Worm (Caenorhabditis elegans) whole organism, L2 larva: Measurements from ENCODE around the gene str-232.
"Not testable (repeated sequence)": the region's sequence is repeated elsewhere in the genome, so short reads cannot be mapped to it uniquely, and the experiment has no call there.

Experiments
- C34F6.9 ChIP-seq: fragments of 150-350 bp; optimal IDR thresholded peaks from 2 replicates; lab custom pipeline; 2014; ENCODE audit warnings: missing biosample characterization, missing genetic modification characterization
- F13H6.1 ChIP-seq: sonication (generic microtip); optimal IDR thresholded peaks from 2 replicates; lab custom pipeline; 2016; ENCODE audit warnings: missing genetic modification characterization, missing compliant biosample characterization
- R02D3.7 ChIP-seq: fragments of 150-350 bp; optimal IDR thresholded peaks from 2 replicates; lab custom pipeline; 2014; ENCODE audit warnings: missing biosample characterization, missing genetic modification characterization
- Y55F3AM.14 ChIP-seq: fragments of 200-800 bp; sonication (Bioruptor generic); optimal IDR thresholded peaks from 2 replicates; lab custom pipeline; 2018; ENCODE audit warnings: mild to moderate bottlenecking, missing genetic modification characterization, missing compliant biosample characterization
- ZK546.5 ChIP-seq: sonication (generic microtip); optimal IDR thresholded peaks from 2 replicates; lab custom pipeline; 2017; ENCODE audit warnings: missing biosample characterization, missing genetic modification characterization
- alr-1 ChIP-seq: fragments of 150-350 bp; optimal IDR thresholded peaks from 2 replicates; lab custom pipeline; 2014; ENCODE audit warnings: missing biosample characterization, missing genetic modification characterization
- aly-2 ChIP-seq: fragments of 150-350 bp; optimal IDR thresholded peaks from 2 replicates; lab custom pipeline; 2014; ENCODE audit warnings: missing biosample characterization, missing genetic modification characterization
- ama-1 ChIP-seq: fragments of 150-350 bp; optimal IDR thresholded peaks from 2 replicates; lab custom pipeline; 2018; ENCODE audit warnings: inconsistent platforms
- ceh-16 ChIP-seq: fragments of 150-350 bp; optimal IDR thresholded peaks from 2 replicates; lab custom pipeline; 2014; ENCODE audit warnings: missing biosample characterization, missing genetic modification characterization
- ceh-82 ChIP-seq: fragments of 150-350 bp; optimal IDR thresholded peaks from 2 replicates; lab custom pipeline; 2014; ENCODE audit warnings: missing biosample characterization, missing genetic modification characterization
- dmd-4 ChIP-seq: sonication (generic microtip); optimal IDR thresholded peaks from 2 replicates; lab custom pipeline; 2017; ENCODE audit warnings: missing biosample characterization, missing genetic modification characterization
- egl-27 ChIP-seq: sonication (generic microtip); optimal IDR thresholded peaks from 3 replicates; lab custom pipeline; 2017; ENCODE audit warnings: missing biosample characterization, missing genetic modification reagents, missing genetic modification characterization
- elt-3 ChIP-seq: sonication (generic microtip); optimal IDR thresholded peaks from 2 replicates; lab custom pipeline; 2017; ENCODE audit warnings: missing biosample characterization, missing genetic modification characterization
- fos-1 ChIP-seq: fragments of 150-350 bp; optimal IDR thresholded peaks from 2 replicates; lab custom pipeline; 2014; ENCODE audit warnings: missing biosample characterization, missing genetic modification characterization
- lin-11 ChIP-seq: fragments of 150-350 bp; sonication (generic microtip); optimal IDR thresholded peaks from 2 replicates; lab custom pipeline; 2014; ENCODE audit warnings: missing biosample characterization, missing genetic modification characterization, inconsistent platforms, mixed read lengths
- lin-13 ChIP-seq: fragments of 150-350 bp; optimal IDR thresholded peaks from 2 replicates; lab custom pipeline; 2014; ENCODE audit warnings: missing biosample characterization, missing genetic modification reagents, missing genetic modification characterization
- lsy-2 ChIP-seq, 2 experiments: fragments of 150-350 bp in 1 of 2; sonication (generic microtip) in 1 of 2; optimal IDR thresholded peaks; 2 replicates each; lab custom pipeline; 2014 to 2017; ENCODE audit warnings: missing biosample characterization in 2 of 2, missing genetic modification characterization in 2 of 2
- mab-5 ChIP-seq: fragments of 150-350 bp; optimal IDR thresholded peaks from 2 replicates; lab custom pipeline; 2014; ENCODE audit warnings: missing biosample characterization, missing genetic modification characterization
- mdl-1 ChIP-seq, 2 experiments: fragments of 150-350 bp in 1 of 2; sonication (generic microtip) in 1 of 2; optimal IDR thresholded peaks; 2 replicates each; lab custom pipeline; 2017; ENCODE audit warnings: missing biosample characterization in 2 of 2, missing genetic modification characterization in 2 of 2
- nhr-10 ChIP-seq: sonication (generic microtip); optimal IDR thresholded peaks from 2 replicates; lab custom pipeline; 2017; ENCODE audit warnings: missing biosample characterization, missing genetic modification characterization
- nhr-11 ChIP-seq: fragments of 150-350 bp; optimal IDR thresholded peaks from 2 replicates; lab custom pipeline; 2014; ENCODE audit warnings: missing biosample characterization, missing genetic modification characterization
- nhr-12 ChIP-seq: fragments of 150-350 bp; optimal IDR thresholded peaks from 2 replicates; lab custom pipeline; 2014; ENCODE audit warnings: missing biosample characterization, missing genetic modification characterization
- nhr-129 ChIP-seq: fragments of 150-350 bp; optimal IDR thresholded peaks from 2 replicates; lab custom pipeline; 2014; ENCODE audit warnings: missing biosample characterization, missing genetic modification characterization
- nhr-23 ChIP-seq: fragments of 150-350 bp; optimal IDR thresholded peaks from 2 replicates; lab custom pipeline; 2014; ENCODE audit warnings: missing biosample characterization, missing genetic modification reagents, missing genetic modification characterization
- nhr-237 ChIP-seq: fragments of 150-350 bp; optimal IDR thresholded peaks from 2 replicates; lab custom pipeline; 2014; ENCODE audit warnings: missing biosample characterization, missing genetic modification characterization
- nhr-25 ChIP-seq: fragments of 150-350 bp; sonication (generic microtip); optimal IDR thresholded peaks from 3 replicates; lab custom pipeline; 2014; ENCODE audit warnings: missing biosample characterization, missing genetic modification characterization
- nhr-6 ChIP-seq: fragments of 150-350 bp; optimal IDR thresholded peaks from 2 replicates; lab custom pipeline; 2014; ENCODE audit warnings: missing biosample characterization, missing genetic modification characterization
- peb-1 ChIP-seq: fragments of 150-350 bp; optimal IDR thresholded peaks from 2 replicates; lab custom pipeline; 2014; ENCODE audit warnings: missing biosample characterization, missing genetic modification characterization
- sem-4 ChIP-seq: fragments of 150-350 bp; optimal IDR thresholded peaks from 2 replicates; lab custom pipeline; 2014; ENCODE audit warnings: missing biosample characterization, missing genetic modification reagents, missing genetic modification characterization
- skn-1 ChIP-seq: sonication (generic microtip); optimal IDR thresholded peaks from 2 replicates; lab custom pipeline; 2017; ENCODE audit warnings: missing biosample characterization, missing genetic modification characterization
- sma-3 ChIP-seq: sonication (generic microtip); optimal IDR thresholded peaks from 2 replicates; lab custom pipeline; 2016; ENCODE audit warnings: missing genetic modification reagents, missing genetic modification characterization, missing compliant biosample characterization
- sma-9 ChIP-seq, 2 experiments: fragments of 150-350 bp in 1 of 2; sonication (generic microtip) in 1 of 2; optimal IDR thresholded peaks; 2 replicates each; lab custom pipeline; 2014 to 2016; ENCODE audit warnings: missing genetic modification characterization in 2 of 2, mild to moderate bottlenecking in 1 of 2, missing biosample characterization in 1 of 2, missing compliant biosample characterization in 1 of 2, missing genetic modification reagents in 1 of 2, moderate library complexity in 1 of 2
- snpc-4 ChIP-seq: fragments of 150-350 bp; optimal IDR thresholded peaks from 2 replicates; lab custom pipeline; 2014; ENCODE audit warnings: missing biosample characterization, missing genetic modification characterization
- unc-55 ChIP-seq: fragments of 150-350 bp; sonication (generic microtip); optimal IDR thresholded peaks from 3 replicates; lab custom pipeline; 2014; ENCODE audit warnings: missing biosample characterization, missing genetic modification reagents, missing genetic modification characterization
- zag-1 ChIP-seq: fragments of 150-350 bp; optimal IDR thresholded peaks from 2 replicates; lab custom pipeline; 2014; ENCODE audit warnings: missing biosample characterization, missing genetic modification characterization
- ztf-1 ChIP-seq: fragments of 200-800 bp; sonication (Bioruptor generic); conservative IDR thresholded peaks from 2 replicates; pipeline ENCODE4 v1.3.6; 2022; ENCODE audit warnings: missing genetic modification characterization, missing compliant biosample characterization

The str-232 gene

ce11 chrV:16040140-16040827 is 24.7 kb upstream of the str-232 start, which contains the start of the genes his-4 and his-3:
Gene his-4 (minus strand): TSS chrV:16040515.
Gene his-3 (plus strand): TSS chrV:16040808.
- TF ChIP-seq ceh-16 (tag; lab: Kevin White, UChicago) (peak; percentile 95), nhr-6 (tag; lab: Kevin White, UChicago) (peak; percentile 52), lsy-2 (tag; optimal IDR thresholded peaks at IDR 0.05; lab: Kevin White, UChicago) (peak in 1 of 2 experiments; percentile 38), nhr-129 (tag; lab: Kevin White, UChicago) (peak; percentile 27), sma-3 (GFP tag; lab: Kevin White, UChicago) (peak; percentile 39), nhr-25 (peak; percentile 85), lin-13 (peak; percentile 24), F13H6.1 (tag; lab: Kevin White, UChicago) (peak; percentile 27), fos-1 (peak; percentile 49), sma-9 (GFP tag; optimal IDR thresholded peaks at IDR 0.05; lab: Kevin White, UChicago) (peak; percentile 59)
- not testable (repeated sequence) for TF ChIP-seq sma-9 (tag; optimal IDR thresholded peaks at IDR 0.05; lab: Kevin White, UChicago)

ce11 chrV:16036166-16036565 is 20.6 kb upstream of the str-232 start, which contains the start of gene T10C6.10:
Gene T10C6.10 (plus strand): TSS chrV:16036413.
- TF ChIP-seq alr-1 (tag; lab: Kevin White, UChicago): no peak
- no peak for TF ChIP-seq lin-11 (tag; lab: Kevin White, UChicago)
- no peak for TF ChIP-seq nhr-12 (tag; lab: Kevin White, UChicago)
- TF ChIP-seq nhr-129 (tag; lab: Kevin White, UChicago): no peak
- no peak for TF ChIP-seq ceh-16 (tag; lab: Kevin White, UChicago)
- TF ChIP-seq nhr-23: no peak
- TF ChIP-seq ceh-82 (tag; lab: Kevin White, UChicago): no peak
- TF ChIP-seq ZK546.5 (tag; lab: Kevin White, UChicago): no peak
- TF ChIP-seq nhr-10 (tag; lab: Kevin White, UChicago): no peak
- TF ChIP-seq unc-55: no peak
- TF ChIP-seq C34F6.9 (tag; lab: Kevin White, UChicago): no peak
- TF ChIP-seq zag-1 (tag; lab: Kevin White, UChicago): no peak
- no peak for TF ChIP-seq R02D3.7 (tag; lab: Kevin White, UChicago)
- no peak for TF ChIP-seq ama-1 (lab: Kevin White, UChicago)
- TF ChIP-seq nhr-25: no peak
- no peak for TF ChIP-seq Y55F3AM.14 (GFP tag; lab: Kevin White, UChicago)
- no peak for TF ChIP-seq nhr-237 (tag; lab: Kevin White, UChicago)
- TF ChIP-seq nhr-11 (tag; lab: Kevin White, UChicago): no peak
- no peak for TF ChIP-seq mdl-1 (tag; optimal IDR thresholded peaks at IDR 0.05; lab: Kevin White, UChicago)

DNA sequence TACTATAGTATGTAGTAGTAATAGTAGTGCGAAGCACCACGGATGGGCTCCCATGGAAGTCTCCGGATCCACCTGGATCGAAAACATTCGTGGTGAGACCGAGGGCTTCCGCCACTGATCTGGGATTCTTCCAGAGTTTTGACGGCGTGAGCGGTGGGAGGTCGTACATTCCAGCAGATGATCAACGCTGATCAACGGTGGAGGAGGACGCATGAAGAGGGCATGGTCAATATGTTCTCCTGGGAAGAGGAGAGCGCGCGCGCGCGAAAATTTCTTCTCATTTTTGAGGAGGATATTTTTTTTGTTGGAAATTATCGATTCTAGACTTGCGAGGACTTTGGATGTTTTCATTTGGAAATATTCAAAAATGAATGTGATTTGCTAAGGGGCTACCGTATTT is 17.9 kb upstream of the str-232 start:
- TF ChIP-seq F13H6.1 (tag; lab: Kevin White, UChicago) (no peak), peb-1 (tag; lab: Kevin White, UChicago) (no peak), zag-1 (tag; lab: Kevin White, UChicago) (no peak), R02D3.7 (tag; lab: Kevin White, UChicago) (no peak), lsy-2 (tag; optimal IDR thresholded peaks at IDR 0.05; lab: Kevin White, UChicago) (no peak), unc-55 (no peak), fos-1 (no peak), alr-1 (tag; lab: Kevin White, UChicago) (no peak), ztf-1 (GFP tag; lab: Robert Waterston, UW) (no peak), mdl-1 (tag; optimal IDR thresholded peaks at IDR 0.05; lab: Kevin White, UChicago) (no peak), aly-2 (tag; lab: Kevin White, UChicago) (no peak), snpc-4 (tag; lab: Kevin White, UChicago) (no peak), nhr-129 (tag; lab: Kevin White, UChicago) (no peak), ceh-16 (tag; lab: Kevin White, UChicago) (no peak), elt-3 (tag; lab: Kevin White, UChicago) (no peak), lin-13 (no peak), sem-4 (no peak), nhr-11 (tag; lab: Kevin White, UChicago) (no peak), egl-27 (tag; lab: Kevin White, UChicago) (no peak), dmd-4 (tag; lab: Kevin White, UChicago) (no peak)
- TF ChIP-seq, all 48 proteins: peak for 0

DNA sequence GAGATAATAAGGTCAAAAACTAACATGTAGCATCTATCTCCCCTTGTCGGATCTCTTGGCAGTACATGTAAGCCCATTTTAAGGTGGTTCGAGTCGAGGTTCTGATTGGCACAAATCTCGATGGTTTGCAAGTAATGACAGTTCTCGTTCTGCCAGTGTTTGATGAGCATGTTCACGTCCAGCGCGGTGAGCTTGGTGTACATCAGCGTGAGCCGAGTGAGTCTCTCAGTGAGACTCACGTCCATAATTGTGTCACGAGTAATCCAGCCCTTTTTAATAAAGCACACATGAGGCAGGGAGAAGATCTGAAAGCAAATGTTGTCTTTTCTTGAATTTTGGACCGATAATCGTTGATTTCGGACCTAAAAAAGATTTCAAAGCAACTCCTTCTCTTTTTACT is 17.2 kb upstream of the str-232 start, which contains the start of gene T10C6.16:
Gene T10C6.16 (minus strand): TSS at position 245 of the 400 bp plus-strand sequence.
- TF ChIP-seq nhr-12 (tag; lab: Kevin White, UChicago): no peak
- TF ChIP-seq lsy-2 (tag; optimal IDR thresholded peaks at IDR 0.05; lab: Kevin White, UChicago): no peak
- TF ChIP-seq ceh-16 (tag; lab: Kevin White, UChicago): no peak
- no peak for TF ChIP-seq mab-5
- TF ChIP-seq unc-55: no peak
- no peak for TF ChIP-seq elt-3 (tag; lab: Kevin White, UChicago)
- no peak for TF ChIP-seq F13H6.1 (tag; lab: Kevin White, UChicago)
- TF ChIP-seq ZK546.5 (tag; lab: Kevin White, UChicago): no peak
- no peak for TF ChIP-seq skn-1 (tag; lab: Kevin White, UChicago)
- TF ChIP-seq alr-1 (tag; lab: Kevin White, UChicago): no peak
- TF ChIP-seq egl-27 (tag; lab: Kevin White, UChicago): no peak
- no peak for TF ChIP-seq R02D3.7 (tag; lab: Kevin White, UChicago)
